Fruit fly (Drosophila melanogaster): ENCODE data around the gene CG33269.

Gene CG33269

dm6 chr3L:11542948-11543347 is 39.0 kb downstream of the CG33269 start:
- TF ChIP-seq rn (GFP tag; IDR thresholded peaks at IDR 0.05) (no peak), fd96Ca (GFP tag; IDR thresholded peaks at IDR 0.05) (no peak), CG17806 (tag; optimal IDR thresholded peaks at IDR 0.05) (no peak), CG9948 (tag; optimal IDR thresholded peaks at IDR 0.05) (no peak)

dm6 chr3L:11542437-11542836 is 39.6 kb downstream of the CG33269 start:
- TF ChIP-seq CG4496 (GFP tag; IDR thresholded peaks at IDR 0.05) (no peak), CG14655 (GFP tag; optimal IDR thresholded peaks at IDR 0.05) (no peak), CG15710 (tag; optimal IDR thresholded peaks at IDR 0.05) (no peak), Snoo (tag; optimal IDR thresholded peaks at IDR 0.05) (no peak), CG12605 (GFP tag; IDR thresholded peaks at IDR 0.05) (no peak), CG9948 (tag; optimal IDR thresholded peaks at IDR 0.05) (no peak), D1 (tag; optimal IDR thresholded peaks at IDR 0.05) (no peak), fd96Ca (GFP tag; IDR thresholded peaks at IDR 0.05) (no peak), gl (tag; optimal IDR thresholded peaks at IDR 0.05) (no peak), Pif1A (GFP tag; optimal IDR thresholded peaks at IDR 0.05) (no peak), rn (GFP tag; IDR thresholded peaks at IDR 0.05) (no peak)

- TF ChIP-seq CG9948 (tag; optimal IDR thresholded peaks at IDR 0.05), result no peak
Measured at dm6 chr3L:11540330-11540702, 41.7 kb downstream of the CG33269 start.

dm6 chr3L:11539511-11540329 is 42.3 kb downstream of the CG33269 start:
- no peak for TF ChIP-seq CG14655 (GFP tag; optimal IDR thresholded peaks at IDR 0.05)
- no peak for TF ChIP-seq fd96Ca (GFP tag; IDR thresholded peaks at IDR 0.05)
- TF ChIP-seq CG10348 (GFP tag; IDR thresholded peaks at IDR 0.05), result no peak
- TF ChIP-seq CG15710 (tag; optimal IDR thresholded peaks at IDR 0.05), result no peak
- no peak for TF ChIP-seq CG9948 (tag; optimal IDR thresholded peaks at IDR 0.05)
- no peak for TF ChIP-seq EcR (GFP tag; optimal IDR thresholded peaks at IDR 0.05)
- no peak for TF ChIP-seq CG32121 (GFP tag; IDR thresholded peaks at IDR 0.05)
- TF ChIP-seq gl (tag; optimal IDR thresholded peaks at IDR 0.05), result no peak
- TF ChIP-seq Pif1B (GFP tag; optimal IDR thresholded peaks at IDR 0.05), result no peak
- TF ChIP-seq D1 (tag; optimal IDR thresholded peaks at IDR 0.05), result no peak

- TF ChIP-seq CG9948 (tag; optimal IDR thresholded peaks at IDR 0.05) (peak; percentile 12), Snoo (tag; optimal IDR thresholded peaks at IDR 0.05) (no peak), rn (GFP tag; IDR thresholded peaks at IDR 0.05) (0 out of 2 replicates have a peak, but pooled peaks have one; percentile 18), Ets98B (GFP tag; IDR thresholded peaks at IDR 0.05) (peak; percentile 14; the same call in 1 of the 2 replicates), CG17806 (tag; optimal IDR thresholded peaks at IDR 0.05) (no peak), CG34367 (tag; optimal IDR thresholded peaks at IDR 0.05) (no peak), fd96Ca (GFP tag; IDR thresholded peaks at IDR 0.05) (no peak; the same call in 2 of the 3 replicates), CG14655 (GFP tag; optimal IDR thresholded peaks at IDR 0.05) (peak; percentile 42), Pif1A (GFP tag; optimal IDR thresholded peaks at IDR 0.05) (peak; percentile 31), CG8301 (tag; optimal IDR thresholded peaks at IDR 0.05) (peak; percentile 63), CG4496 (GFP tag; IDR thresholded peaks at IDR 0.05) (peak; percentile 56; the same call in 2 of the 3 replicates), CG32121 (GFP tag; IDR thresholded peaks at IDR 0.05) (peak; percentile 34; the same call in 1 of the 2 replicates)
Measured at dm6 chr3L:11536767-11537419, 45.1 kb downstream of the CG33269 start.

- TF ChIP-seq CG4496 (GFP tag; IDR thresholded peaks at IDR 0.05) (peak; percentile 75; the same call in 2 of the 3 replicates), CG32121 (GFP tag; IDR thresholded peaks at IDR 0.05) (0 out of 2 replicates have a peak, but pooled peaks have one; percentile 7), CG8159 (tag; optimal IDR thresholded peaks at IDR 0.05) (peak; percentile 10), gl (tag; optimal IDR thresholded peaks at IDR 0.05) (no peak), CG8301 (tag; optimal IDR thresholded peaks at IDR 0.05) (no peak), CG13204 (GFP tag; optimal IDR thresholded peaks at IDR 0.05) (no peak), CG12605 (GFP tag; IDR thresholded peaks at IDR 0.05) (0 out of 2 replicates have a peak, but pooled peaks have one; percentile 18), Ets98B (GFP tag; IDR thresholded peaks at IDR 0.05) (peak; percentile 56; the same call in 1 of the 2 replicates), CG14655 (GFP tag; optimal IDR thresholded peaks at IDR 0.05) (peak; percentile 23)
Measured at dm6 chr3L:11536132-11536531, 45.9 kb downstream of the CG33269 start.

Data from whole organism, pupa.